Worm (Caenorhabditis elegans): ENCODE data around the gene srd-66.

The srd-66 gene

ce11 chrIII:1938712-1939624 lies 43.5 kb downstream of the srd-66 start:
- TF ChIP-seq unc-62 (GFP tag; optimal IDR thresholded peaks at IDR 0.05) = no peak

ce11 chrIII:1937879-1938438 lies 44.5 kb downstream of the srd-66 start:
- no peak for TF ChIP-seq unc-62 (GFP tag; optimal IDR thresholded peaks at IDR 0.05)

- no peak for TF ChIP-seq unc-62 (GFP tag; optimal IDR thresholded peaks at IDR 0.05)
Measured at ce11 chrIII:1934141-1934540, 48.3 kb downstream of the srd-66 start.

ce11 chrIII:1932018-1932417 lies 50.4 kb downstream of the srd-66 start:
- TF ChIP-seq unc-62 (GFP tag; optimal IDR thresholded peaks at IDR 0.05) = no peak

ce11 chrIII:1931509-1931908 lies 50.9 kb downstream of the srd-66 start:
- no peak for TF ChIP-seq unc-62 (GFP tag; optimal IDR thresholded peaks at IDR 0.05)
